Fruit fly (Drosophila melanogaster) whole organism, pupa: ENCODE measurements around the gene moody.
A peak's percentile ranks its signal among the peaks of the same experiment; 100 is the strongest.

Experiments
- CG10348 ChIP-seq: fragments of 200-800 bp; sonication (Bioruptor generic); IDR thresholded peaks from 2 replicates; pipeline ENCODE4 v1.3.6; 2022; ENCODE audit warnings: missing biosample characterization, missing genetic modification characterization
- CG12605 ChIP-seq: fragments of 200-800 bp; sonication (Bioruptor generic); IDR thresholded peaks from 2 replicates; pipeline ENCODE4 v1.3.6; 2022; ENCODE audit warnings: missing biosample characterization, missing genetic modification characterization
- CG13204 ChIP-seq: fragments of 200-800 bp; sonication (Bioruptor generic); optimal IDR thresholded peaks from 2 replicates; lab custom pipeline; 2018; ENCODE audit warnings: missing biosample characterization, mild to moderate bottlenecking, missing genetic modification characterization, moderate library complexity
- CG14655 ChIP-seq: fragments of 200-800 bp; sonication (Bioruptor generic); optimal IDR thresholded peaks from 3 replicates; lab custom pipeline; 2017; ENCODE audit warnings: mild to moderate bottlenecking, missing biosample characterization, missing genetic modification reagents, missing genetic modification characterization
- CG15710 ChIP-seq: fragments of 200-800 bp; sonication (Bioruptor generic); optimal IDR thresholded peaks from 2 replicates; lab custom pipeline; 2018; ENCODE audit warnings: missing biosample characterization, mild to moderate bottlenecking, missing genetic modification characterization, moderate library complexity
- CG17806 ChIP-seq: fragments of 200-800 bp; sonication (Bioruptor generic); optimal IDR thresholded peaks from 2 replicates; lab custom pipeline; 2018; ENCODE audit warnings: missing biosample characterization, mild to moderate bottlenecking, missing genetic modification characterization, moderate library complexity
- CG32121 ChIP-seq: fragments of 200-800 bp; sonication (Bioruptor generic); IDR thresholded peaks from 2 replicates; pipeline ENCODE4 v1.3.6; 2022; ENCODE audit warnings: missing biosample characterization, missing genetic modification characterization
- CG34367 ChIP-seq: fragments of 200-800 bp; sonication (Bioruptor generic); optimal IDR thresholded peaks from 2 replicates; lab custom pipeline; 2018; ENCODE audit warnings: missing biosample characterization, mild to moderate bottlenecking, missing genetic modification characterization
- CG4496 ChIP-seq: fragments of 200-800 bp; sonication (Bioruptor generic); IDR thresholded peaks from 3 replicates; pipeline ENCODE4 v1.3.6; 2022; ENCODE audit warnings: missing biosample characterization, missing genetic modification characterization
- CG8159 ChIP-seq: fragments of 200-800 bp; sonication (Bioruptor generic); optimal IDR thresholded peaks from 3 replicates; lab custom pipeline; 2018; ENCODE audit warnings: missing biosample characterization, mild to moderate bottlenecking, missing genetic modification characterization, moderate library complexity
- CG8301 ChIP-seq: fragments of 200-800 bp; sonication (Bioruptor generic); optimal IDR thresholded peaks from 2 replicates; lab custom pipeline; 2018; ENCODE audit warnings: missing biosample characterization, mild to moderate bottlenecking, missing genetic modification characterization
- CG9948 ChIP-seq: fragments of 200-800 bp; sonication (Bioruptor generic); optimal IDR thresholded peaks from 2 replicates; lab custom pipeline; 2018; ENCODE audit warnings: missing biosample characterization, mild to moderate bottlenecking, missing genetic modification characterization, moderate library complexity
- D1 ChIP-seq: fragments of 200-800 bp; sonication (Bioruptor generic); optimal IDR thresholded peaks from 2 replicates; lab custom pipeline; 2018; ENCODE audit warnings: missing biosample characterization, mild to moderate bottlenecking, missing genetic modification characterization, moderate library complexity
- EcR ChIP-seq: fragments of 200-800 bp; sonication (Bioruptor generic); optimal IDR thresholded peaks from 3 replicates; lab custom pipeline; 2019; ENCODE audit warnings: missing biosample characterization, missing genetic modification characterization, mild to moderate bottlenecking, moderate library complexity, missing genetic modification reagents
- Ets98B ChIP-seq: fragments of 200-800 bp; sonication (Bioruptor generic); IDR thresholded peaks from 2 replicates; pipeline ENCODE4 v1.3.6; 2022; ENCODE audit warnings: missing biosample characterization, missing genetic modification characterization
- Pif1A ChIP-seq: fragments of 200-800 bp; sonication (Bioruptor generic); optimal IDR thresholded peaks from 3 replicates; lab custom pipeline; 2016; ENCODE audit warnings: missing biosample characterization, missing genetic modification characterization
- Pif1B ChIP-seq: fragments of 200-800 bp; sonication (Bioruptor generic); optimal IDR thresholded peaks from 3 replicates; lab custom pipeline; 2016; ENCODE audit warnings: missing biosample characterization, missing genetic modification characterization
- Snoo ChIP-seq: fragments of 200-800 bp; sonication (Bioruptor generic); optimal IDR thresholded peaks from 3 replicates; lab custom pipeline; 2017; ENCODE audit warnings: missing biosample characterization, mild to moderate bottlenecking, missing genetic modification characterization, inconsistent platforms
- fd96Ca ChIP-seq: fragments of 200-800 bp; sonication (Bioruptor generic); IDR thresholded peaks from 3 replicates; pipeline ENCODE4 v1.3.6; 2022; ENCODE audit warnings: missing biosample characterization, missing genetic modification characterization
- gl ChIP-seq: fragments of 200-800 bp; sonication (Bioruptor generic); optimal IDR thresholded peaks from 2 replicates; lab custom pipeline; 2018; ENCODE audit warnings: missing biosample characterization, mild to moderate bottlenecking, missing genetic modification characterization
- rn ChIP-seq: fragments of 200-800 bp; sonication (Bioruptor generic); IDR thresholded peaks from 2 replicates; pipeline ENCODE4 v1.3.6; 2022; ENCODE audit warnings: missing biosample characterization, missing genetic modification characterization

The moody gene

dm6 chrX:2048778-2049686 is 888 bp downstream of the moody start:
- TF ChIP-seq fd96Ca, result 0 out of 3 replicates have a peak, but pooled peaks have one; percentile 35
- peak; percentile 43; the same call in 1 of the 2 replicates for TF ChIP-seq Ets98B (GFP tag; lab: Robert Waterston, UW)
- no peak for TF ChIP-seq CG8159 (tag; lab: Kevin White, UChicago)
- peak; percentile 55; the same call in 2 of the 3 replicates for TF ChIP-seq CG4496 (GFP tag; lab: Robert Waterston, UW)
- no peak for TF ChIP-seq CG34367 (tag; lab: Kevin White, UChicago)

dm6 chrX:2043660-2044397 is 6.1 kb downstream of the moody start, which contains the start of gene CG4325:
Gene CG4325, minus strand, starts transcription at chrX:2043818.
- TF ChIP-seq CG13204 (GFP tag; lab: Kevin White, UChicago), result peak; percentile 26
- TF ChIP-seq CG10348 (GFP tag; lab: Robert Waterston, UW), result no peak

dm6 chrX:2041981-2042847 is 7.7 kb downstream of the moody start, which contains the start of the genes Actn and usp:
Gene Actn, minus strand, starts transcription at chrX:2042311.
Gene usp, minus strand, starts transcription at chrX:2042311.
- TF ChIP-seq CG17806 (tag; lab: Kevin White, UChicago) (peak; percentile 34), Ets98B (GFP tag; lab: Robert Waterston, UW) (peak; percentile 42; the same call in 1 of the 2 replicates), gl (tag; lab: Kevin White, UChicago) (no peak), CG13204 (GFP tag; lab: Kevin White, UChicago) (peak; percentile 35), D1 (tag; lab: Kevin White, UChicago) (no peak), CG34367 (tag; lab: Kevin White, UChicago) (no peak), Pif1A (GFP tag; lab: Kevin White, UChicago) (peak; percentile 56), CG12605 (GFP tag; lab: Robert Waterston, UW) (peak; percentile 29; the same call in 1 of the 2 replicates), Snoo (peak; percentile 27), Pif1B (GFP tag; lab: Kevin White, UChicago) (peak; percentile 17), CG4496 (GFP tag; lab: Robert Waterston, UW) (peak; percentile 46; the same call in 2 of the 3 replicates), EcR (GFP tag; lab: Kevin White, UChicago) (peak; percentile 34), CG15710 (tag; lab: Kevin White, UChicago) (no peak), CG10348 (GFP tag; lab: Robert Waterston, UW) (no peak), CG8301 (tag; lab: Kevin White, UChicago) (no peak), CG9948 (tag; lab: Kevin White, UChicago) (no peak), CG14655 (GFP tag; lab: Kevin White, UChicago) (peak; percentile 41), CG8159 (tag; lab: Kevin White, UChicago) (peak; percentile 38), CG32121 (GFP tag; lab: Robert Waterston, UW) (peak; percentile 25; the same call in 1 of the 2 replicates), rn (GFP tag; lab: Robert Waterston, UW) (no peak), fd96Ca (peak; percentile 33; the same call in 1 of the 3 replicates)

dm6 chrX:2041312-2041918 is 8.5 kb downstream of the moody start, which contains the start of gene CG4313:
Gene CG4313, plus strand, starts transcription at chrX:2041868.
- TF ChIP-seq Ets98B (GFP tag; lab: Robert Waterston, UW) (peak; percentile 38), CG12605 (GFP tag; lab: Robert Waterston, UW) (no peak), CG9948 (tag; lab: Kevin White, UChicago) (peak; percentile 50), CG8301 (tag; lab: Kevin White, UChicago) (peak; percentile 47), CG32121 (GFP tag; lab: Robert Waterston, UW) (no peak), Snoo (peak; percentile 49), CG34367 (tag; lab: Kevin White, UChicago) (peak; percentile 15), CG15710 (tag; lab: Kevin White, UChicago) (peak; percentile 66), CG13204 (GFP tag; lab: Kevin White, UChicago) (peak; percentile 11), CG10348 (GFP tag; lab: Robert Waterston, UW) (no peak), Pif1A (GFP tag; lab: Kevin White, UChicago) (peak; percentile 63), rn (GFP tag; lab: Robert Waterston, UW) (0 out of 2 replicates have a peak, but pooled peaks have one; percentile 19), CG17806 (tag; lab: Kevin White, UChicago) (peak; percentile 58), CG14655 (GFP tag; lab: Kevin White, UChicago) (peak; percentile 64), D1 (tag; lab: Kevin White, UChicago) (no peak), CG4496 (GFP tag; lab: Robert Waterston, UW) (peak; percentile 63; the same call in 2 of the 3 replicates), EcR (GFP tag; lab: Kevin White, UChicago) (no peak), gl (tag; lab: Kevin White, UChicago) (no peak), CG8159 (tag; lab: Kevin White, UChicago) (peak; percentile 68), Pif1B (GFP tag; lab: Kevin White, UChicago) (peak; percentile 42), fd96Ca (peak; percentile 70; the same call in 1 of the 3 replicates)
